Fruit fly (Drosophila melanogaster) whole organism, prepupa: ENCODE data around the gene psh.

Experiments used
- CG11294 ChIP-seq: fragments of 200-800 bp; sonication (Bioruptor generic); IDR thresholded peaks from 2 replicates; pipeline ENCODE4 v1.3.6; 2022; ENCODE audit warnings: missing biosample characterization, missing genetic modification characterization
- CG11762 ChIP-seq: fragments of 200-800 bp; sonication (Bioruptor generic); optimal IDR thresholded peaks from 3 replicates; lab custom pipeline; 2016; ENCODE audit warnings: missing biosample characterization, missing genetic modification characterization; ENCODE audit not compliant: insufficient read depth
- CG11902 ChIP-seq: fragments of 200-800 bp; sonication (Bioruptor generic); optimal IDR thresholded peaks from 3 replicates; lab custom pipeline; 2016; ENCODE audit warnings: missing biosample characterization, missing genetic modification characterization
- CG15336 ChIP-seq: fragments of 200-800 bp; sonication (Bioruptor generic); IDR thresholded peaks from 2 replicates; pipeline ENCODE4 v1.3.6; 2022; ENCODE audit warnings: missing biosample characterization, missing genetic modification characterization
- CG1621 ChIP-seq: fragments of 200-800 bp; sonication (Bioruptor generic); optimal IDR thresholded peaks from 3 replicates; lab custom pipeline; 2018; ENCODE audit warnings: missing biosample characterization, mild to moderate bottlenecking, missing genetic modification characterization
- CG16779 ChIP-seq: fragments of 200-800 bp; sonication (Bioruptor generic); optimal IDR thresholded peaks from 3 replicates; lab custom pipeline; 2017; ENCODE audit warnings: missing biosample characterization, mild to moderate bottlenecking, missing genetic modification characterization
- CG3032 ChIP-seq: fragments of 200-800 bp; optimal IDR thresholded peaks from 2 replicates; lab custom pipeline; 2019; ENCODE audit warnings: missing biosample characterization, mild to moderate bottlenecking, missing genetic modification characterization, moderate library complexity
- CG31627 ChIP-seq: fragments of 200-800 bp; sonication (Bioruptor generic); optimal IDR thresholded peaks from 3 replicates; lab custom pipeline; 2016; ENCODE audit warnings: missing biosample characterization, missing genetic modification characterization
- CG32006 ChIP-seq: fragments of 200-800 bp; sonication (Bioruptor generic); optimal IDR thresholded peaks from 3 replicates; lab custom pipeline; 2017; ENCODE audit warnings: missing biosample characterization, mild to moderate bottlenecking, missing genetic modification characterization
- CG3919 ChIP-seq: fragments of 200-800 bp; sonication (Bioruptor generic); optimal IDR thresholded peaks from 3 replicates; lab custom pipeline; 2016; ENCODE audit warnings: missing biosample characterization, missing genetic modification characterization
- CG6163 ChIP-seq: fragments of 200-800 bp; sonication (Bioruptor generic); IDR thresholded peaks from 3 replicates; pipeline ENCODE4 v1.3.6; 2022; ENCODE audit warnings: missing biosample characterization, missing genetic modification characterization
- CG6276 ChIP-seq: fragments of 200-800 bp; sonication (Bioruptor generic); optimal IDR thresholded peaks from 2 replicates; lab custom pipeline; 2017; ENCODE audit warnings: missing biosample characterization, mild to moderate bottlenecking, missing genetic modification characterization
- CG6808 ChIP-seq: fragments of 200-800 bp; sonication (Bioruptor generic); optimal IDR thresholded peaks from 3 replicates; lab custom pipeline; 2017; ENCODE audit warnings: missing biosample characterization, missing genetic modification characterization, mild to moderate bottlenecking, moderate library complexity, missing genetic modification reagents
- CG6854 ChIP-seq: fragments of 200-800 bp; sonication (Bioruptor generic); optimal IDR thresholded peaks from 2 replicates; lab custom pipeline; 2017; ENCODE audit warnings: missing biosample characterization, mild to moderate bottlenecking, missing genetic modification characterization
- CG8319 ChIP-seq: fragments of 200-800 bp; sonication (Bioruptor generic); optimal IDR thresholded peaks from 3 replicates; lab custom pipeline; 2016; ENCODE audit warnings: missing biosample characterization, missing genetic modification characterization
- CG8632 ChIP-seq: fragments of 200-800 bp; sonication (Bioruptor generic); optimal IDR thresholded peaks from 3 replicates; lab custom pipeline; 2016; ENCODE audit warnings: missing biosample characterization, missing genetic modification characterization
- CG9139 ChIP-seq: fragments of 200-800 bp; sonication (Bioruptor generic); optimal IDR thresholded peaks from 3 replicates; lab custom pipeline; 2017; ENCODE audit warnings: missing biosample characterization, mild to moderate bottlenecking, missing genetic modification characterization
- Eip75B ChIP-seq: fragments of 200-800 bp; sonication (Bioruptor generic); optimal IDR thresholded peaks from 3 replicates; lab custom pipeline; 2016; ENCODE audit warnings: missing biosample characterization, missing genetic modification characterization
- Eip78C ChIP-seq: fragments of 200-800 bp; sonication (Bioruptor generic); peaks from one replicate; lab custom pipeline; 2016; ENCODE audit warnings: missing biosample characterization, missing genetic modification characterization
- Eip93F ChIP-seq: fragments of 200-800 bp; sonication (Bioruptor generic); optimal IDR thresholded peaks from 2 replicates; lab custom pipeline; 2016; ENCODE audit warnings: missing biosample characterization, mild to moderate bottlenecking, missing genetic modification characterization
- Gug ChIP-seq: fragments of 200-800 bp; sonication (Bioruptor generic); IDR thresholded peaks from 2 replicates; pipeline ENCODE4 v1.3.6; 2022; ENCODE audit warnings: missing biosample characterization, missing genetic modification characterization
- Hr39 ChIP-seq: fragments of 200-800 bp; sonication (Bioruptor generic); optimal IDR thresholded peaks from 2 replicates; lab custom pipeline; 2016; ENCODE audit warnings: missing biosample characterization, missing genetic modification characterization
- Hr4 ChIP-seq: fragments of 200-800 bp; sonication (Bioruptor generic); optimal IDR thresholded peaks from 3 replicates; lab custom pipeline; 2016; ENCODE audit warnings: missing biosample characterization, missing genetic modification characterization
- Sox102F ChIP-seq: fragments of 200-800 bp; sonication (Bioruptor generic); optimal IDR thresholded peaks from 2 replicates; lab custom pipeline; 2016; ENCODE audit warnings: missing biosample characterization, mild to moderate bottlenecking, missing genetic modification characterization
- Sox14 ChIP-seq: fragments of 200-800 bp; sonication (Bioruptor generic); optimal IDR thresholded peaks from 3 replicates; lab custom pipeline; 2016; ENCODE audit warnings: missing biosample characterization, missing genetic modification characterization
- Sox15 ChIP-seq: fragments of 200-800 bp; sonication (Bioruptor generic); optimal IDR thresholded peaks from 3 replicates; lab custom pipeline; 2016; ENCODE audit warnings: missing biosample characterization, missing genetic modification characterization
- achi ChIP-seq: fragments of 200-800 bp; sonication (Bioruptor generic); optimal IDR thresholded peaks from 3 replicates; lab custom pipeline; 2016; ENCODE audit warnings: missing biosample characterization, missing genetic modification characterization
- acj6 ChIP-seq: fragments of 200-800 bp; sonication (Bioruptor generic); optimal IDR thresholded peaks from 3 replicates; lab custom pipeline; 2016; ENCODE audit warnings: missing biosample characterization, missing genetic modification characterization
- cyc ChIP-seq: fragments of 200-800 bp; sonication (Bioruptor generic); optimal IDR thresholded peaks from 3 replicates; lab custom pipeline; 2016; ENCODE audit warnings: missing biosample characterization, missing genetic modification characterization
- dac ChIP-seq: fragments of 200-800 bp; sonication (Bioruptor generic); optimal IDR thresholded peaks from 2 replicates; lab custom pipeline; 2017; ENCODE audit warnings: missing biosample characterization, mild to moderate bottlenecking, missing genetic modification characterization
- dsx ChIP-seq: fragments of 200-800 bp; optimal IDR thresholded peaks from 3 replicates; lab custom pipeline; 2019; ENCODE audit warnings: missing biosample characterization, mild to moderate bottlenecking, missing genetic modification characterization, moderate library complexity; ENCODE audit not compliant: poor library complexity, severe bottlenecking
- eg ChIP-seq: fragments of 200-800 bp; sonication (Bioruptor generic); IDR thresholded peaks from 3 replicates; pipeline ENCODE4 v1.3.6; 2022; ENCODE audit warnings: missing biosample characterization, missing genetic modification characterization
- esn ChIP-seq: fragments of 200-800 bp; sonication (Bioruptor generic); optimal IDR thresholded peaks from 2 replicates; lab custom pipeline; 2016; ENCODE audit warnings: missing biosample characterization, mild to moderate bottlenecking, missing genetic modification characterization, moderate library complexity
- lz ChIP-seq: fragments of 200-800 bp; sonication (Bioruptor generic); optimal IDR thresholded peaks from 3 replicates; lab custom pipeline; 2016; ENCODE audit warnings: missing biosample characterization, missing genetic modification characterization
- salr ChIP-seq, 2 experiments: fragments of 200-800 bp; sonication (Bioruptor generic); optimal IDR thresholded peaks; 3 replicates each; lab custom pipeline; 2016 to 2018; ENCODE audit warnings: missing biosample characterization in 2 of 2, missing genetic modification characterization in 2 of 2, mild to moderate bottlenecking in 1 of 2
- ss ChIP-seq, 2 experiments: fragments of 200-800 bp; sonication (Bioruptor generic); optimal IDR thresholded peaks; 2 replicates in 1 of 2; 3 replicates in 1 of 2; lab custom pipeline; 2017 to 2018; ENCODE audit warnings: mild to moderate bottlenecking in 2 of 2, missing biosample characterization in 2 of 2, missing genetic modification characterization in 2 of 2, moderate library complexity in 1 of 2
- svp ChIP-seq: fragments of 200-800 bp; sonication (Bioruptor generic); peaks from one replicate; lab custom pipeline; 2016; ENCODE audit warnings: missing biosample characterization, missing genetic modification characterization
- vri ChIP-seq: fragments of 200-800 bp; sonication (Bioruptor generic); optimal IDR thresholded peaks from 3 replicates; lab custom pipeline; 2016; ENCODE audit warnings: missing biosample characterization, mild to moderate bottlenecking, missing genetic modification characterization

The psh gene

dm6 chrX:18499679-18500187 is 13.0 kb upstream of the psh start, which contains the start of the genes Pgant7 and Xrcc2 (continued):
- TF ChIP-seq dsx (GFP tag; lab: Kevin White, UChicago) (peak; percentile 9), Sox15 (GFP tag; lab: Kevin White, UChicago) (no peak)

DNA sequence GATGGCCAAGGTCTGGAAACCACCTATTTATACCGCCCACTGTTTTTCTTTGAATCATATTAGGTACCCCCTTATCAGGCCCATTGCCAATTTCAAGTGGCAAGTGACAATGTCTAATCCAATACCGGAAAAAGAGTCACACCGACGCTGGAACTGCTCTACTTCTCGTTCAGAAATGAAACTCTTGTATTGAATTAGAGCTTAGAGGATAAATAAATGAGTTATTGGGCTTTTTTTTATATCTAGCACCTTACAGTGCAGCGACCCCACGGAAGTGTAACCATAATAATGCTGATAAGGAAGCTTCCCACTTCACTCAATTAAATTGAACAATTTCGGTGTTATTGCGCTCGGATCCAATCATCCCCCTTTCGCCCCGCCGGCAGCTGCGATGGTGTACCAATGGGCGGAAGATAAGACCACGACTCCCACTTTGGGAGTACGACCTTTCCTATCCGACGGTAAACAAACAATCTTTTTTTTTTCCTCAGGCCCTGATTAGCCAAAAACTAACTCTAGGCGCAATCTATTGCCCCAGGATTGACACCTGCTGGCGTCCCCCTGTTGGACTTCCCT is 7.5 kb upstream of the psh start, which contains the start of gene CG15043:
Gene CG15043 (minus strand): TSS at position 4 of the 576 bp plus-strand sequence.
- TF ChIP-seq svp (GFP tag; lab: Kevin White, UChicago) (peak; percentile 85), cyc (GFP tag; lab: Kevin White, UChicago) (peak; percentile 13), Sox14 (GFP tag; lab: Kevin White, UChicago) (no peak), Eip78C (peak; percentile 13), CG31627 (GFP tag; lab: Kevin White, UChicago) (no peak)

dm6 chrX:18491941-18492340 is 5.2 kb upstream of the psh start, which contains the start of gene CG15044:
TSS of gene CG15044 (minus strand) at chrX:18492006.
- no peak for TF ChIP-seq CG6808 (GFP tag; lab: Kevin White, UChicago)
- no peak for TF ChIP-seq CG8319 (GFP tag; lab: Kevin White, UChicago)
- no peak for TF ChIP-seq vri (GFP tag; lab: Kevin White, UChicago)
- TF ChIP-seq, all 60 proteins: peak for 0

dm6 chrX:18489509-18489908 is 2.8 kb upstream of the psh start, which contains the start of gene CG15046:
TSS of gene CG15046 (minus strand) at chrX:18489620.
- TF ChIP-seq eg (0 out of 3 replicates have a peak, but pooled peaks have one; percentile 18), CG15336 (peak; percentile 51; the same call in 1 of the 2 replicates), Eip78C (peak; percentile 52), CG6276 (GFP tag; lab: Kevin White, UChicago) (peak; percentile 15), Sox102F (GFP tag; lab: Kevin White, UChicago) (no peak), svp (GFP tag; lab: Kevin White, UChicago) (peak; percentile 56), CG3032 (tag; lab: Kevin White, UChicago) (no peak), Gug (GFP tag; lab: Robert Waterston, UW) (no peak), CG6163 (GFP tag; lab: Robert Waterston, UW) (peak; percentile 55; the same call in 1 of the 3 replicates), ss (GFP tag; optimal IDR thresholded peaks at IDR 0.05; lab: Kevin White, UChicago) (no peak), CG1621 (peak; percentile 15)

DNA sequence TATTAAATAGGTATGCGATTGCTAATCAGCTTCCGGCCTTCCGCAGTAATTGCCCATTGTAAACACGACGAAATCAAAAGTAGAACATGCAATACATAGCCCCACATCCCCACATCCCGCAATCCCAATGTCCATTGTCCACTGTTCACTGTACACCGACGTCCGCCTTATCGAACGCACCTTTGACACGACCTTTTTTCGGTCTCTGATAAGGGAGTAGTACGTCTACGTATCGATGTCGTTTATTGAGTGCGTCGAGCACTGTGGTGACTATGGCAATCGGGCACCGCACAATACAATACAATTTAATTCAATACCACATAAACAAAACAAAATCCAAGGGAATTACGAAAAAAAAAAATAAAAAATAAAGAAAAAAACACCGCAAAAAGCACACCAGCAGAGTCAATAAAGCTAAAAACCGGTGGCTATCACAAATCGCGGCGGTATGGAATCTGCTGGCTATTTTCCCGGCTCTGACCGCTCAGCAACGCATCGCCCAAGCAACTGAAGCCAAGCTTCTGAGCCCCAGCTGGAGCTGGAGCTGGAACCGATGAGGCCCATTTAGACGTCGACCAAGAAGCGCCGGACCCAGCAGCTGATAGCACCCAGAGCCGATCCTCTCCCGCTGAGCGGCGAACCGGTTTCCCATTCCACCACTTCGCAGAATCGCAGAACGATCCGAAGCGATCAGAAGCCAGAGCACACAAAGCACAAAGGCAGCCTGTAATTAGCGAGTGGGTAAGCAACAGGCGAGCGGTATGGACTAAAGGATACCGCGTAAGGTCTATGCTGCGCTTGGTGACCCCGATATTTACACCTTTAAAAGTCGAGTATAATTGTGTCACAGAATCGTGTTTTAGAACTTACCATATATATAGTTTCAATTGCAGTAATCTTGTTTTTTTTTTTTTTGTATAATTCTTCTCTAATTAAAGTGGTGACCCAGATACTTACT is 3.2 kb downstream of the psh start, which contains the start of gene Hayan:
Gene Hayan (minus strand): TSS at position 512 of the 958 bp plus-strand sequence.
- peak; percentile 20 for TF ChIP-seq CG3032 (tag; lab: Kevin White, UChicago)
- no peak for TF ChIP-seq CG32006
- no peak for TF ChIP-seq CG8632 (GFP tag; lab: Kevin White, UChicago)
- TF ChIP-seq cyc (GFP tag; lab: Kevin White, UChicago), result no peak
- TF ChIP-seq dac, result no peak
- no peak for TF ChIP-seq lz
- peak; percentile 27 for TF ChIP-seq Eip75B (GFP tag; lab: Kevin White, UChicago)
- peak; percentile 41; the same call in 1 of the 3 replicates for TF ChIP-seq eg
- TF ChIP-seq Sox15 (GFP tag; lab: Kevin White, UChicago), result no peak
- TF ChIP-seq CG3919 (GFP tag; lab: Kevin White, UChicago), result no peak
- TF ChIP-seq Sox102F (GFP tag; lab: Kevin White, UChicago), result peak; percentile 46
- no peak for TF ChIP-seq CG11762 (GFP tag; lab: Kevin White, UChicago)
- peak; percentile 63 for TF ChIP-seq CG16779 (tag; lab: Kevin White, UChicago)
- peak; percentile 93 for TF ChIP-seq CG1621
- peak; percentile 23 for TF ChIP-seq Sox14 (GFP tag; lab: Kevin White, UChicago)
- no peak for TF ChIP-seq acj6 (GFP tag; lab: Kevin White, UChicago)
- TF ChIP-seq Eip93F (GFP tag; lab: Kevin White, UChicago), result no peak
- no peak for TF ChIP-seq Hr39
- no peak for TF ChIP-seq CG11294
- peak; percentile 21 for TF ChIP-seq esn (GFP tag; lab: Kevin White, UChicago)
- TF ChIP-seq salr (GFP tag; optimal IDR thresholded peaks at IDR 0.05; lab: Kevin White, UChicago), result no peak
- peak; percentile 53 for TF ChIP-seq vri (GFP tag; lab: Kevin White, UChicago)
- no peak for TF ChIP-seq CG11902 (GFP tag; lab: Kevin White, UChicago)
- no peak for TF ChIP-seq achi (GFP tag; lab: Kevin White, UChicago)
- peak; percentile 88 for TF ChIP-seq CG6854 (GFP tag; lab: Kevin White, UChicago)
- no peak for TF ChIP-seq Hr4 (GFP tag; lab: Kevin White, UChicago)
- TF ChIP-seq CG6163 (GFP tag; lab: Robert Waterston, UW), result peak; percentile 63; the same call in 2 of the 3 replicates
- TF ChIP-seq CG9139 (GFP tag; lab: Kevin White, UChicago), result peak; percentile 77
